Worm (Caenorhabditis elegans) whole organism, L1 larva: ENCODE measurements around the gene C04E12.4.

Source experiments
- Y116A8C.19 ChIP-seq: sonication (generic microtip); optimal IDR thresholded peaks from 2 replicates; lab custom pipeline; 2016; ENCODE audit warnings: missing compliant biosample characterization, missing genetic modification characterization, borderline replicate concordance
- aly-2 ChIP-seq: fragments of 150-350 bp; optimal IDR thresholded peaks from 2 replicates; lab custom pipeline; 2014; ENCODE audit warnings: missing biosample characterization, missing genetic modification characterization
- dsc-1 ChIP-seq: sonication (generic microtip); optimal IDR thresholded peaks from 2 replicates; lab custom pipeline; 2016; ENCODE audit warnings: mild to moderate bottlenecking, missing genetic modification characterization, missing compliant biosample characterization
- egl-27 ChIP-seq, 2 experiments: fragments of 150-350 bp in 1 of 2; sonication (generic microtip); optimal IDR thresholded peaks; 3 replicates each; lab custom pipeline; 2017 to 2018; ENCODE audit warnings: missing biosample characterization in 2 of 2, missing genetic modification characterization in 2 of 2, missing genetic modification reagents in 2 of 2
- fkh-10 ChIP-seq: sonication (generic microtip); optimal IDR thresholded peaks from 2 replicates; lab custom pipeline; 2017; ENCODE audit warnings: missing biosample characterization, missing genetic modification reagents, missing genetic modification characterization
- jun-1 ChIP-seq: fragments of 150-350 bp; optimal IDR thresholded peaks from 2 replicates; lab custom pipeline; 2014; ENCODE audit warnings: missing biosample characterization, missing genetic modification reagents, missing genetic modification characterization
- lsy-2 ChIP-seq, 2 experiments: fragments of 150-350 bp; optimal IDR thresholded peaks; 2 replicates each; lab custom pipeline; 2014; ENCODE audit warnings: missing biosample characterization in 2 of 2, missing genetic modification characterization in 2 of 2
- mef-2 ChIP-seq: fragments of 150-350 bp; optimal IDR thresholded peaks from 2 replicates; lab custom pipeline; 2014; ENCODE audit warnings: missing biosample characterization, missing genetic modification characterization
- nhr-84 ChIP-seq: sonication (generic microtip); optimal IDR thresholded peaks from 2 replicates; lab custom pipeline; 2017; ENCODE audit warnings: missing biosample characterization, missing genetic modification characterization
- unc-62 ChIP-seq: fragments of 150-350 bp; optimal IDR thresholded peaks from 2 replicates; lab custom pipeline; 2014; ENCODE audit warnings: missing biosample characterization, missing genetic modification reagents, missing genetic modification characterization
- ztf-11 ChIP-seq, 2 experiments: sonication (generic microtip); optimal IDR thresholded peaks; 2 replicates each; lab custom pipeline; 2016 to 2017; ENCODE audit warnings: missing genetic modification characterization in 2 of 2, missing biosample characterization in 1 of 2, missing compliant biosample characterization in 1 of 2

DNA sequence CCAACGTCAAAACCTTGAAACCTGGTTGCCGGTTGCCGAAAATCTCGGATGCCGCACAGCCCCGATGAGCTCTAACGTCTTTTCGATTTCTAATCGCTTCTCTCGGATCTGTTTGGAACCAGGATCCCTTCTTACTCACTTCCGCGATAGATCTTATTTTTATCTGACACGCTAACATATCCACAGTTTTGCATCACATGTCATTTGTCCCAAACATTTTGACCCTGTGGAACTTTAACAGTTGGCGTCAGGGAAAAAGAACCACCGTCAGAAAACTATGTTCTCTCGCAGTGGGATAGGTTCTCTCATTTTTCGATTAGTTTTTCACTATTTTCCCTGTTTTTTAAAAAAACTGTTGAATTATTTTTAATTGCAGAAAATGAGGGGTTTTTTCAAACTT is 35.7 kb downstream of the C04E12.4 start, which contains the start of gene T20D4.11:
- TF ChIP-seq ztf-11 (tag; optimal IDR thresholded peaks at IDR 0.05; lab: Kevin White, UChicago), result no peak
- TF ChIP-seq mef-2 (tag; lab: Kevin White, UChicago), result no peak
- no peak for TF ChIP-seq egl-27 (tag; optimal IDR thresholded peaks at IDR 0.05; lab: Kevin White, UChicago)
- no peak for TF ChIP-seq lsy-2 (tag; optimal IDR thresholded peaks at IDR 0.05; lab: Kevin White, UChicago)
- no peak for TF ChIP-seq fkh-10 (GFP tag; lab: Kevin White, UChicago)
- no peak for TF ChIP-seq dsc-1 (tag; lab: Kevin White, UChicago)
- no peak for TF ChIP-seq aly-2 (tag; lab: Kevin White, UChicago)
- no peak for TF ChIP-seq jun-1 (tag; lab: Kevin White, UChicago)
- no peak for TF ChIP-seq nhr-84 (tag; lab: Kevin White, UChicago)
- TF ChIP-seq Y116A8C.19 (tag; lab: Kevin White, UChicago), result no peak
- no peak for TF ChIP-seq unc-62 (GFP tag; lab: Kevin White, UChicago)
